Fruit fly (Drosophila melanogaster) whole organism, embryonic: ENCODE results near the gene Tbcd.

Source experiments
- Bgb ChIP-seq: fragments of 200-800 bp; sonication (Bioruptor generic); IDR thresholded peaks from 2 replicates; pipeline ENCODE4 v1.3.6; 2022; ENCODE audit warnings: missing biosample characterization, missing genetic modification characterization; ENCODE audit not compliant: partially characterized antibody
- CG11456 ChIP-seq: fragments of 200-800 bp; sonication (Bioruptor generic); IDR thresholded peaks from 3 replicates; pipeline ENCODE4 v1.3.6; 2022; ENCODE audit warnings: missing biosample characterization, missing genetic modification characterization
- CG11696 ChIP-seq: fragments of 200-800 bp; sonication (Bioruptor generic); IDR thresholded peaks from 2 replicates; pipeline ENCODE4 v1.3.6; 2022; ENCODE audit warnings: missing biosample characterization, missing genetic modification characterization
- CG13624 ChIP-seq: fragments of 200-800 bp; sonication (Bioruptor generic); optimal IDR thresholded peaks from 2 replicates; lab custom pipeline; 2016; ENCODE audit warnings: missing biosample characterization, missing genetic modification characterization
- CG15696 ChIP-seq: fragments of 200-800 bp; sonication (Bioruptor generic); optimal IDR thresholded peaks from 2 replicates; lab custom pipeline; 2019; ENCODE audit warnings: missing biosample characterization, mild to moderate bottlenecking, missing genetic modification characterization, moderate library complexity
- CG16779 ChIP-seq: fragments of 200-800 bp; sonication (Bioruptor generic); IDR thresholded peaks from 2 replicates; pipeline ENCODE4 v1.3.6; 2022; ENCODE audit warnings: missing biosample characterization, missing genetic modification characterization
- CG16813 ChIP-seq: fragments of 200-800 bp; sonication (Bioruptor generic); IDR thresholded peaks from 3 replicates; pipeline ENCODE4 v1.3.6; 2022; ENCODE audit warnings: missing biosample characterization, missing genetic modification characterization; ENCODE audit not compliant: partially characterized antibody
- CG2199 ChIP-seq: fragments of 200-800 bp; sonication (Bioruptor generic); IDR thresholded peaks from 3 replicates; pipeline ENCODE4 v1.3.6; 2022; ENCODE audit warnings: missing biosample characterization, missing genetic modification characterization
- CG2875 ChIP-seq: fragments of 200-800 bp; sonication (Bioruptor generic); optimal IDR thresholded peaks from 2 replicates; lab custom pipeline; 2017; ENCODE audit warnings: missing biosample characterization, mild to moderate bottlenecking, missing genetic modification characterization, missing genetic modification reagents
- CG33213 ChIP-seq: fragments of 200-800 bp; sonication (Bioruptor generic); optimal IDR thresholded peaks from 3 replicates; lab custom pipeline; 2016; ENCODE audit warnings: missing biosample characterization, missing genetic modification characterization
- CG33557 ChIP-seq: fragments of 200-800 bp; sonication (Bioruptor generic); optimal IDR thresholded peaks from 2 replicates; lab custom pipeline; 2019; ENCODE audit warnings: missing biosample characterization, mild to moderate bottlenecking, missing genetic modification characterization, moderate library complexity
- CG34224 ChIP-seq: fragments of 200-800 bp; sonication (Bioruptor generic); IDR thresholded peaks from 3 replicates; pipeline ENCODE4 v1.3.6; 2022; ENCODE audit warnings: missing biosample characterization, missing genetic modification characterization; ENCODE audit not compliant: partially characterized antibody
- CG34422 ChIP-seq: fragments of 200-800 bp; sonication (Bioruptor generic); IDR thresholded peaks from 3 replicates; pipeline ENCODE4 v1.3.6; 2022; ENCODE audit warnings: missing biosample characterization, missing genetic modification characterization
- CG4328 ChIP-seq: fragments of 200-800 bp; sonication (Bioruptor generic); optimal IDR thresholded peaks from 3 replicates; lab custom pipeline; 2017; ENCODE audit warnings: missing biosample characterization, missing genetic modification reagents, missing genetic modification characterization
- CG6791 ChIP-seq: fragments of 200-800 bp; sonication (Bioruptor generic); IDR thresholded peaks from 3 replicates; pipeline ENCODE4 v1.3.6; 2022; ENCODE audit warnings: missing biosample characterization, missing genetic modification characterization; ENCODE audit not compliant: partially characterized antibody
- CG8478 ChIP-seq: fragments of >200 bp; optimal IDR thresholded peaks from 2 replicates; lab custom pipeline; 2018
- CG8765 ChIP-seq: fragments of 200-800 bp; sonication (Bioruptor generic); IDR thresholded peaks from 2 replicates; pipeline ENCODE4 v1.3.6; 2022; ENCODE audit warnings: missing biosample characterization, missing genetic modification characterization
- CG9932 ChIP-seq: fragments of 200-800 bp; sonication (Bioruptor generic); IDR thresholded peaks from 2 replicates; pipeline ENCODE4 v1.3.6; 2022; ENCODE audit warnings: missing biosample characterization, missing genetic modification characterization
- CHES-1-like ChIP-seq: fragments of 200-800 bp; sonication (Bioruptor generic); optimal IDR thresholded peaks from 2 replicates; lab custom pipeline; 2016; ENCODE audit warnings: missing biosample characterization, missing genetic modification characterization
- Camta ChIP-seq: fragments of 200-800 bp; sonication (Bioruptor generic); optimal IDR thresholded peaks from 2 replicates; lab custom pipeline; 2016; ENCODE audit warnings: missing biosample characterization, missing genetic modification characterization
- Elba2 ChIP-seq: fragments of 200-800 bp; sonication (Bioruptor generic); optimal IDR thresholded peaks from 3 replicates; lab custom pipeline; 2016; ENCODE audit warnings: missing biosample characterization, missing genetic modification characterization
- Ets97D ChIP-seq: fragments of 200-800 bp; sonication (Bioruptor generic); optimal IDR thresholded peaks from 3 replicates; lab custom pipeline; 2016; ENCODE audit warnings: missing biosample characterization, missing genetic modification characterization
- GATAe ChIP-seq: fragments of 200-800 bp; sonication (Bioruptor generic); conservative IDR thresholded peaks from 2 replicates; pipeline ENCODE4 v1.3.6; 2022; ENCODE audit warnings: missing biosample characterization, missing genetic modification characterization
- HLH4C ChIP-seq: fragments of 200-800 bp; sonication (Bioruptor generic); IDR thresholded peaks from 3 replicates; pipeline ENCODE4 v1.3.6; 2022; ENCODE audit warnings: missing biosample characterization, missing genetic modification characterization; ENCODE audit not compliant: partially characterized antibody
- NFAT ChIP-seq: fragments of 200-800 bp; sonication (Bioruptor generic); IDR thresholded peaks from 2 replicates; pipeline ENCODE4 v1.3.6; 2022; ENCODE audit warnings: missing biosample characterization, missing genetic modification characterization
- Opbp ChIP-seq: fragments of 200-800 bp; sonication (Bioruptor generic); IDR thresholded peaks from 3 replicates; pipeline ENCODE4 v1.3.6; 2022; ENCODE audit warnings: missing biosample characterization, missing genetic modification characterization; ENCODE audit not compliant: partially characterized antibody
- Scr ChIP-seq: fragments of 200-800 bp; sonication (Bioruptor generic); IDR thresholded peaks from 2 replicates; pipeline ENCODE4 v1.3.6; 2022; ENCODE audit warnings: missing biosample characterization, missing genetic modification characterization; ENCODE audit not compliant: partially characterized antibody
- Sox100B ChIP-seq: fragments of 200-800 bp; sonication (Bioruptor generic); optimal IDR thresholded peaks from 3 replicates; lab custom pipeline; 2018; ENCODE audit warnings: missing biosample characterization, mild to moderate bottlenecking, missing genetic modification characterization
- Xrp1 ChIP-seq: fragments of 200-800 bp; sonication (Bioruptor generic); IDR thresholded peaks from 2 replicates; pipeline ENCODE4 v1.3.6; 2022; ENCODE audit warnings: missing biosample characterization, missing genetic modification characterization
- ab ChIP-seq: fragments of 200-800 bp; sonication (Bioruptor generic); optimal IDR thresholded peaks from 2 replicates; lab custom pipeline; 2016; ENCODE audit warnings: missing biosample characterization, missing genetic modification characterization
- amos ChIP-seq: fragments of 200-800 bp; sonication (Bioruptor generic); IDR thresholded peaks from 2 replicates; pipeline ENCODE4 v1.3.6; 2022; ENCODE audit warnings: missing biosample characterization, missing genetic modification characterization; ENCODE audit not compliant: partially characterized antibody
- ato ChIP-seq: fragments of 200-800 bp; sonication (Bioruptor generic); IDR thresholded peaks from 2 replicates; pipeline ENCODE4 v1.3.6; 2022; ENCODE audit warnings: missing biosample characterization, missing genetic modification characterization; ENCODE audit not compliant: partially characterized antibody
- cg ChIP-seq: fragments of 200-800 bp; sonication (Bioruptor generic); optimal IDR thresholded peaks from 3 replicates; lab custom pipeline; 2019; ENCODE audit warnings: missing biosample characterization, mild to moderate bottlenecking, missing genetic modification characterization, moderate library complexity
- crc ChIP-seq: fragments of 200-800 bp; sonication (Bioruptor generic); optimal IDR thresholded peaks from 2 replicates; lab custom pipeline; 2016; ENCODE audit warnings: missing biosample characterization, missing genetic modification characterization
- dpn ChIP-seq, 2 experiments: fragments of 200-800 bp; sonication (Bioruptor generic); optimal IDR thresholded peaks; 3 replicates each; lab custom pipeline; 2016; ENCODE audit warnings: missing biosample characterization in 2 of 2, missing genetic modification characterization in 2 of 2
- gfzf ChIP-seq: fragments of 200-800 bp; sonication (Bioruptor generic); optimal IDR thresholded peaks from 2 replicates; lab custom pipeline; 2016; ENCODE audit warnings: missing biosample characterization, mild to moderate bottlenecking, missing genetic modification characterization, moderate library complexity
- grau ChIP-seq: fragments of 200-800 bp; optimal IDR thresholded peaks from 3 replicates; lab custom pipeline; 2019; ENCODE audit warnings: missing biosample characterization, mild to moderate bottlenecking, missing genetic modification characterization, moderate library complexity
- hth ChIP-seq: fragments of >200 bp; optimal IDR thresholded peaks from 2 replicates; lab custom pipeline; 2017; ENCODE audit warnings: inconsistent platforms
- inv ChIP-seq: fragments of 200-800 bp; sonication (Bioruptor generic); IDR thresholded peaks from 2 replicates; pipeline ENCODE4 v1.3.6; 2022; ENCODE audit warnings: missing biosample characterization, missing genetic modification characterization; ENCODE audit not compliant: partially characterized antibody
- kni ChIP-seq: fragments of 200-800 bp; sonication (Bioruptor generic); optimal IDR thresholded peaks from 3 replicates; lab custom pipeline; 2017; ENCODE audit warnings: mild to moderate bottlenecking, missing biosample characterization, missing genetic modification reagents, missing genetic modification characterization
- nerfin-2 ChIP-seq: fragments of 200-800 bp; sonication (Bioruptor generic); IDR thresholded peaks from 2 replicates; pipeline ENCODE4 v1.3.6; 2022; ENCODE audit warnings: missing biosample characterization, missing genetic modification characterization; ENCODE audit not compliant: partially characterized antibody
- org-1 ChIP-seq: fragments of 200-800 bp; sonication (Bioruptor generic); optimal IDR thresholded peaks from 2 replicates; lab custom pipeline; 2017; ENCODE audit warnings: missing biosample characterization, missing genetic modification characterization
- pzg ChIP-seq: fragments of 200-800 bp; sonication (Bioruptor generic); optimal IDR thresholded peaks from 3 replicates; lab custom pipeline; 2018; ENCODE audit warnings: missing biosample characterization, mild to moderate bottlenecking, missing genetic modification characterization, moderate library complexity
- rib ChIP-seq: fragments of 200-800 bp; sonication (Bioruptor generic); IDR thresholded peaks from 2 replicates; pipeline ENCODE4 v1.3.6; 2022; ENCODE audit warnings: missing biosample characterization, missing genetic modification characterization
- row ChIP-seq: fragments of 200-800 bp; sonication (Bioruptor generic); IDR thresholded peaks from 3 replicates; pipeline ENCODE4 v1.3.6; 2022; ENCODE audit warnings: missing biosample characterization, missing genetic modification characterization
- sna ChIP-seq: fragments of 200-800 bp; sonication (Bioruptor generic); IDR thresholded peaks from 2 replicates; pipeline ENCODE4 v1.3.6; 2022; ENCODE audit warnings: missing biosample characterization, missing genetic modification characterization; ENCODE audit not compliant: partially characterized antibody
- tgo ChIP-seq: fragments of 200-800 bp; sonication (Bioruptor generic); IDR thresholded peaks from 3 replicates; pipeline ENCODE4 v1.3.6; 2022; ENCODE audit warnings: missing biosample characterization, missing genetic modification characterization
- twi ChIP-seq: fragments of 200-800 bp; optimal IDR thresholded peaks from 2 replicates; lab custom pipeline; 2019; ENCODE audit warnings: missing biosample characterization, mild to moderate bottlenecking, missing genetic modification characterization, moderate library complexity
- zf30C ChIP-seq: fragments of 200-800 bp; sonication (Bioruptor generic); optimal IDR thresholded peaks from 3 replicates; lab custom pipeline; 2018; ENCODE audit warnings: missing biosample characterization, mild to moderate bottlenecking, missing genetic modification characterization

The Tbcd gene

dm6 chr2L:2181971-2182643 is 34.8 kb downstream of the Tbcd start (continued):
- TF ChIP-seq CG33213 (GFP tag; lab: Kevin White, UChicago): no peak
- TF ChIP-seq CG16779 (GFP tag; lab: Robert Waterston, UW): no peak
- TF ChIP-seq ato (GFP tag; lab: Robert Waterston, UW): 0 out of 2 replicates have a peak, but pooled peaks have one; percentile 15
- TF ChIP-seq grau (tag; lab: Kevin White, UChicago): no peak
- TF ChIP-seq Bgb (GFP tag; lab: Robert Waterston, UW): peak; percentile 42; the same call in 1 of the 2 replicates
- TF ChIP-seq CHES-1-like (GFP tag; lab: Kevin White, UChicago): no peak
- no peak for TF ChIP-seq CG13624 (GFP tag; lab: Kevin White, UChicago)
- peak; percentile 52 for TF ChIP-seq CG15696 (tag; lab: Kevin White, UChicago)
- TF ChIP-seq twi (tag; lab: Kevin White, UChicago): peak; percentile 95
- no peak for TF ChIP-seq org-1
- TF ChIP-seq rib (GFP tag; lab: Robert Waterston, UW): 0 out of 2 replicates have a peak, but pooled peaks have one; percentile 28
- peak; percentile 33; the same call in 1 of the 2 replicates for TF ChIP-seq sna
- TF ChIP-seq dpn (GFP tag; optimal IDR thresholded peaks at IDR 0.05; lab: Kevin White, UChicago): peak in 1 of 2 experiments; percentile 9
- TF ChIP-seq Sox100B (GFP tag; lab: Kevin White, UChicago): no peak
- TF ChIP-seq Scr (GFP tag; lab: Robert Waterston, UW): peak; percentile 49
- no peak for TF ChIP-seq CG11696
- TF ChIP-seq HLH4C: peak; percentile 63
- no peak for TF ChIP-seq CG34224
- no peak for TF ChIP-seq CG4328 (GFP tag; lab: Kevin White, UChicago)
- peak; percentile 55 for TF ChIP-seq kni
- no peak for TF ChIP-seq CG11456 (GFP tag; lab: Robert Waterston, UW)
- no peak for TF ChIP-seq CG2199 (GFP tag; lab: Robert Waterston, UW)
- TF ChIP-seq nerfin-2: peak; percentile 65
- peak; percentile 16; the same call in 1 of the 2 replicates for TF ChIP-seq CG8765
- TF ChIP-seq Opbp: no peak
- no peak for TF ChIP-seq gfzf (GFP tag; lab: Kevin White, UChicago)
- TF ChIP-seq zf30C (GFP tag; lab: Kevin White, UChicago): peak; percentile 99
- no peak for TF ChIP-seq Ets97D (GFP tag; lab: Kevin White, UChicago)
- TF ChIP-seq CG16813 (GFP tag; lab: Robert Waterston, UW): peak; percentile 63
- TF ChIP-seq CG6791 (GFP tag; lab: Robert Waterston, UW): peak; percentile 73
- TF ChIP-seq Elba2: no peak
- TF ChIP-seq cg (GFP tag; lab: Kevin White, UChicago): peak; percentile 75
- TF ChIP-seq CG2875 (GFP tag; lab: Kevin White, UChicago): no peak
- peak; percentile 1 for TF ChIP-seq CG33557
- TF ChIP-seq CG8478 (lab: Kevin White, UChicago): peak; percentile 66
- TF ChIP-seq pzg: no peak
- peak; percentile 67 for TF ChIP-seq row (GFP tag; lab: Robert Waterston, UW)
- TF ChIP-seq Xrp1 (GFP tag; lab: Robert Waterston, UW): peak; percentile 35; the same call in 1 of the 2 replicates
- no peak for TF ChIP-seq crc (GFP tag; lab: Kevin White, UChicago)
- TF ChIP-seq CG34422 (GFP tag; lab: Robert Waterston, UW): no peak
- TF ChIP-seq inv: peak; percentile 34; the same call in 1 of the 2 replicates
- TF ChIP-seq CG9932 (GFP tag; lab: Robert Waterston, UW): no peak
- TF ChIP-seq NFAT: no peak
- no peak for TF ChIP-seq GATAe (GFP tag; lab: Robert Waterston, UW)
- no peak for TF ChIP-seq tgo (GFP tag; lab: Robert Waterston, UW)
- no peak for TF ChIP-seq Camta (GFP tag; lab: Kevin White, UChicago)
- no peak for TF ChIP-seq ab (GFP tag; lab: Kevin White, UChicago)
- peak; percentile 22 for TF ChIP-seq hth (lab: Kevin White, UChicago)
- peak; percentile 21; the same call in 1 of the 2 replicates for TF ChIP-seq amos (GFP tag; lab: Robert Waterston, UW)
